Fruit fly (Drosophila melanogaster) whole organism, embryonic: ENCODE data around the gene CG13810.

ENCODE experiments used
- Ada2b ChIP-seq: fragments of 200-800 bp; sonication (Bioruptor generic); IDR thresholded peaks from 2 replicates; pipeline ENCODE4 v1.3.6; 2022; ENCODE audit warnings: missing biosample characterization, missing genetic modification characterization
- CG10462 ChIP-seq: fragments of 200-800 bp; sonication (Bioruptor generic); optimal IDR thresholded peaks from 2 replicates; lab custom pipeline; 2016; ENCODE audit warnings: missing biosample characterization, missing genetic modification characterization
- CG11247 ChIP-seq: fragments of 200-800 bp; sonication (Bioruptor generic); IDR thresholded peaks from 2 replicates; pipeline ENCODE4 v1.3.6; 2022; ENCODE audit warnings: missing biosample characterization, missing genetic modification characterization
- CG12236 ChIP-seq: fragments of 200-800 bp; sonication (Bioruptor generic); optimal IDR thresholded peaks from 2 replicates; lab custom pipeline; 2016; ENCODE audit warnings: missing biosample characterization, missing genetic modification characterization
- CG31365 ChIP-seq: fragments of 200-800 bp; sonication (Bioruptor generic); optimal IDR thresholded peaks from 2 replicates; lab custom pipeline; 2018; ENCODE audit warnings: missing biosample characterization, mild to moderate bottlenecking, missing genetic modification characterization
- CG7987 ChIP-seq: fragments of 200-800 bp; sonication (Bioruptor generic); optimal IDR thresholded peaks from 2 replicates; lab custom pipeline; 2018; ENCODE audit warnings: missing biosample characterization, mild to moderate bottlenecking, missing genetic modification characterization, moderate library complexity
- al ChIP-seq: fragments of 200-800 bp; sonication (Bioruptor generic); IDR thresholded peaks from 2 replicates; pipeline ENCODE4 v1.3.6; 2022; ENCODE audit warnings: missing biosample characterization, missing genetic modification characterization
- kay ChIP-seq: fragments of 200-800 bp; sonication (Bioruptor generic); optimal IDR thresholded peaks from 2 replicates; lab custom pipeline; 2016; ENCODE audit warnings: missing biosample characterization, missing genetic modification characterization
- lola ChIP-seq, 3 experiments: fragments of >200 bp in 2 of 3; fragments of 200-800 bp in 1 of 3; sonication (Bioruptor generic) in 1 of 3; optimal IDR thresholded peaks; 2 replicates each; lab custom pipeline; 2017 to 2019; ENCODE audit warnings: missing biosample characterization in 3 of 3, missing genetic modification characterization in 3 of 3, mild to moderate bottlenecking in 1 of 3, moderate library complexity in 1 of 3
- run ChIP-seq: fragments of 200-800 bp; sonication (Bioruptor generic); optimal IDR thresholded peaks from 3 replicates; lab custom pipeline; 2018; ENCODE audit warnings: missing biosample characterization, mild to moderate bottlenecking, missing genetic modification characterization
- tin ChIP-seq: fragments of 200-800 bp; sonication (Bioruptor generic); optimal IDR thresholded peaks from 3 replicates; lab custom pipeline; 2016; ENCODE audit warnings: missing biosample characterization, missing genetic modification characterization

DNA sequence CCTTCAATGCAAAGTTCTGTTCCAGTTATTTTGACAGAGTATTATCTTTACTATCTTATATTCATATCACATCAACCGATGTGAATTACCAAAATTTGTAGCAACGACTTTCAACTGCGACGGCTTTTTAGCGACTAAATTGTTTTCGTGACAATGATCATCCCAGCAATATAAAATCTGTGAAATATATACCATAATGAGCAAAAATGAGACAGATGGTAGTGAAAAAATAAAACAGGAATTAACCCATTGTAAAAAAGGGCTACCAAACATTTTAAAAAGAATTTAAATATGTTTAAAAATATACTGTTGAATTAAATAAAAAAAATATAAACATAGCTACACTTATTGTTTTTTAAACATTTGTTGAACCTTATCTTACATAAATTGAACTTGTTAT lies 11.5 kb upstream of the CG13810 start, which contains the start of gene CG15820:
- TF ChIP-seq CG31365: no peak
- TF ChIP-seq run (tag; lab: Kevin White, UChicago): no peak
- no peak for TF ChIP-seq CG10462 (GFP tag; lab: Kevin White, UChicago)
- TF ChIP-seq CG12236 (GFP tag; lab: Kevin White, UChicago): no peak
- TF ChIP-seq Ada2b (GFP tag; lab: Robert Waterston, UW): no peak
- TF ChIP-seq kay (GFP tag; lab: Kevin White, UChicago): no peak
- TF ChIP-seq CG11247 (GFP tag; lab: Robert Waterston, UW): no peak
- no peak for TF ChIP-seq lola (GFP tag; optimal IDR thresholded peaks at IDR 0.05; lab: Kevin White, UChicago)
- no peak for TF ChIP-seq tin (GFP tag; lab: Kevin White, UChicago)
- no peak for TF ChIP-seq al
- TF ChIP-seq CG7987 (GFP tag; lab: Kevin White, UChicago): no peak
